Fruit fly (Drosophila melanogaster) whole organism, embryonic: ENCODE results near the gene Mst89B.

Experiments used
- CG12769 ChIP-seq: fragments of 200-800 bp; sonication (Bioruptor generic); optimal IDR thresholded peaks from 2 replicates; lab custom pipeline; 2019; ENCODE audit warnings: missing biosample characterization, mild to moderate bottlenecking, missing genetic modification characterization, moderate library complexity
- CG15479 ChIP-seq: fragments of 200-800 bp; sonication (Bioruptor generic); optimal IDR thresholded peaks from 3 replicates; lab custom pipeline; 2019; ENCODE audit warnings: missing biosample characterization, mild to moderate bottlenecking, missing genetic modification characterization, moderate library complexity
- CG32772 ChIP-seq: fragments of 200-800 bp; sonication (Bioruptor generic); IDR thresholded peaks from 2 replicates; pipeline ENCODE4 v1.3.6; 2022; ENCODE audit warnings: missing biosample characterization, missing genetic modification characterization
- CG34376 ChIP-seq: fragments of 200-800 bp; sonication (Bioruptor generic); optimal IDR thresholded peaks from 2 replicates; lab custom pipeline; 2018; ENCODE audit warnings: missing biosample characterization, mild to moderate bottlenecking, missing genetic modification characterization
- Eip74EF ChIP-seq, 2 experiments: fragments of 200-800 bp in 1 of 2; fragments of >200 bp in 1 of 2; sonication (Bioruptor generic) in 1 of 2; optimal IDR thresholded peaks; 2 replicates each; lab custom pipeline; 2017 to 2019; ENCODE audit warnings: missing biosample characterization in 2 of 2, missing genetic modification characterization in 2 of 2, mild to moderate bottlenecking in 1 of 2, moderate library complexity in 1 of 2
- Hr39 ChIP-seq: fragments of >200 bp; optimal IDR thresholded peaks from 2 replicates; lab custom pipeline; 2017
- Sox102F ChIP-seq: fragments of 200-800 bp; sonication (Bioruptor generic); optimal IDR thresholded peaks from 2 replicates; lab custom pipeline; 2018; ENCODE audit warnings: missing biosample characterization, mild to moderate bottlenecking, missing genetic modification characterization, moderate library complexity
- TFAM ChIP-seq: fragments of 200-800 bp; sonication (Bioruptor generic); optimal IDR thresholded peaks from 2 replicates; lab custom pipeline; 2017; ENCODE audit warnings: missing biosample characterization, missing genetic modification characterization, inconsistent platforms
- Tbp ChIP-seq: fragments of >200 bp; optimal IDR thresholded peaks from 2 replicates; lab custom pipeline; 2018; ENCODE audit warnings: missing biosample characterization, missing genetic modification characterization
- bcd ChIP-seq: fragments of 200-800 bp; sonication (Bioruptor generic); optimal IDR thresholded peaks from 2 replicates; lab custom pipeline; 2017; ENCODE audit warnings: missing biosample characterization, mild to moderate bottlenecking, missing genetic modification characterization
- gfzf ChIP-seq: fragments of 200-800 bp; sonication (Bioruptor generic); optimal IDR thresholded peaks from 2 replicates; lab custom pipeline; 2016; ENCODE audit warnings: missing biosample characterization, mild to moderate bottlenecking, missing genetic modification characterization, moderate library complexity
- gt ChIP-seq: fragments of 200-800 bp; sonication (Bioruptor generic); IDR thresholded peaks from 2 replicates; pipeline ENCODE4 v1.3.6; 2022; ENCODE audit warnings: missing biosample characterization, missing genetic modification characterization
- ind ChIP-seq: fragments of 200-800 bp; sonication (Bioruptor generic); optimal IDR thresholded peaks from 3 replicates; lab custom pipeline; 2016; ENCODE audit warnings: missing biosample characterization, missing genetic modification characterization

DNA sequence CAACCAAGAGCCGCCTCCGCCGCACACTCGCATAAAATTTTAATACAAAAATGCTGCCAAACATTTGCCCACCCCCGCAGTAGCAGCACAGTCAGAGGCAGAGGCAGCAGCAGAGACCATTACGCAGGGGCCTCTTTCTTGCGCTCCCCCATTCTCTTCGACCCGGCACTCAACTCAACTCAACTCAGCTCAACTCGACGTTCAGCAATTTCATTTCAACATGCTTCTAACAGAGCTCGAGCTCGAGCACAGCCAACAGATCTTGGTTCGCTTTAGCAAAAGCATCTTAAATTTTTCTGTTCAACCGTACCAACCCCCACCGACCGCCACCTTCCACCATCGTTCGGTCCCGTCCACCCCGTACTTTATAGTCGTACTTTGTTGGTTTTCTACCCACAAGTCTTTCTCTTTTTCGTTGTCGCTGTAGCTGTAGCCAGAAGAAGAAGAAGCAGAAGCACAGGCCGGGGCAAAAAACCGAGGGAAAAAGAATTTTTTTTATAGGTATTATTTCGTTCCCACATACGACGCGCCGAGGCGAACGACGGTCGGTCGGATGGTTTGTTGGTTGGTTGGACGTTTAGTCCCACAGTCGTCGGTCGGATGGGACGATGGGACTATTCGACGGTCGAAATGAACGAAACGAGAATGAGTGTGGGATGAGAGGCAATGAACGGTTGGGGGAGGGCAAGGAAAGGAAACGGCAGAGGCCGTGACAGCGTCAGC lies 31.4 kb upstream of the Mst89B start:
- TF ChIP-seq Eip74EF (GFP tag; optimal IDR thresholded peaks at IDR 0.05; lab: Kevin White, UChicago) (no peak), gfzf (GFP tag; lab: Kevin White, UChicago) (peak; percentile 4), CG15479 (no peak), TFAM (GFP tag; lab: Kevin White, UChicago) (no peak), ind (no peak), Hr39 (lab: Kevin White, UChicago) (no peak), CG32772 (GFP tag; lab: Robert Waterston, UW) (no peak), gt (GFP tag; lab: Robert Waterston, UW) (no peak), Tbp (GFP tag; lab: Kevin White, UChicago) (no peak), CG12769 (peak; percentile 99), CG34376 (GFP tag; lab: Kevin White, UChicago) (peak; percentile 87), Sox102F (GFP tag; lab: Kevin White, UChicago) (no peak), bcd (no peak)
